Fruit fly (Drosophila melanogaster): ENCODE results near the gene Lip1.

Gene Lip1

DNA sequence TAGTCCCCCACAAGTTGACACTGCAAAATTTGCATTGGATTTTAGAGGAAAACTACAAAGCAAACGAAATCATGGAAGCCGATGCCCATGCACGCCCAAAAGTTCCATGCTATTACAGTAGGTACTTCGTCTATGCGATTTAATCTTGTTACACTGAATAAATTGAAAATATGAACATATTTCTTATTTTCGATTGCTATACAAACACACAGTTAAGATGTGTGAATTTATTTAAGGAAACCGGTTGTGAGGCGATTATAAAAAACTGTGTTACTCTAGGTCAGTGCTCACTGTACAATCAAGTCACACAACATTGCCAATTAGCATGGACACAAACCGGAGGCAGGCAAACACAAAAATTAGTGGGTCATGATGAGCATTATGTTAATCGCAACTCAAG lies 35.7 kb downstream of the Lip1 start (continued):
- TF ChIP-seq pdm3 (GFP tag; optimal IDR thresholded peaks at IDR 0.05) (peak; percentile 86), CG4318 (GFP tag; optimal IDR thresholded peaks at IDR 0.05) (peak; percentile 67), esn (GFP tag; optimal IDR thresholded peaks at IDR 0.05) (peak; percentile 55), CG6163 (GFP tag; IDR thresholded peaks at IDR 0.05) (peak; percentile 93), lz (GFP tag; optimal IDR thresholded peaks at IDR 0.05) (peak; percentile 52), Sox15 (GFP tag; optimal IDR thresholded peaks at IDR 0.05) (peak; percentile 64), achi (GFP tag; optimal IDR thresholded peaks at IDR 0.05) (peak; percentile 80), CG3032 (tag; optimal IDR thresholded peaks at IDR 0.05) (peak; percentile 58), CG11294 (GFP tag; IDR thresholded peaks at IDR 0.05) (peak; percentile 72), CG6792 (GFP tag; optimal IDR thresholded peaks at IDR 0.05) (peak; percentile 74), Sox102F (GFP tag; optimal IDR thresholded peaks at IDR 0.05) (peak; percentile 42), CG10631 (GFP tag; optimal IDR thresholded peaks at IDR 0.05) (peak; percentile 82), CG11902 (GFP tag; optimal IDR thresholded peaks at IDR 0.05) (peak; percentile 42), CG31627 (GFP tag; optimal IDR thresholded peaks at IDR 0.05) (peak; percentile 60), acj6 (GFP tag; optimal IDR thresholded peaks at IDR 0.05) (peak; percentile 80), ss (GFP tag; optimal IDR thresholded peaks at IDR 0.05) (peak; percentile 50 to 57), CG6854 (GFP tag; optimal IDR thresholded peaks at IDR 0.05) (no peak), CG34406 (GFP tag; optimal IDR thresholded peaks at IDR 0.05) (peak; percentile 71), CG16779 (tag; optimal IDR thresholded peaks at IDR 0.05) (peak; percentile 38), Hr38 (GFP tag; optimal IDR thresholded peaks at IDR 0.05) (no peak), CG9139 (GFP tag; optimal IDR thresholded peaks at IDR 0.05) (peak; percentile 15), Met (GFP tag; optimal IDR thresholded peaks at IDR 0.05) (peak; percentile 57), Blimp-1 (GFP tag; optimal IDR thresholded peaks at IDR 0.05) (no peak), net (GFP tag; optimal IDR thresholded peaks at IDR 0.05) (peak; percentile 78), CG1621 (tag; optimal IDR thresholded peaks at IDR 0.05) (peak; percentile 69)

DNA sequence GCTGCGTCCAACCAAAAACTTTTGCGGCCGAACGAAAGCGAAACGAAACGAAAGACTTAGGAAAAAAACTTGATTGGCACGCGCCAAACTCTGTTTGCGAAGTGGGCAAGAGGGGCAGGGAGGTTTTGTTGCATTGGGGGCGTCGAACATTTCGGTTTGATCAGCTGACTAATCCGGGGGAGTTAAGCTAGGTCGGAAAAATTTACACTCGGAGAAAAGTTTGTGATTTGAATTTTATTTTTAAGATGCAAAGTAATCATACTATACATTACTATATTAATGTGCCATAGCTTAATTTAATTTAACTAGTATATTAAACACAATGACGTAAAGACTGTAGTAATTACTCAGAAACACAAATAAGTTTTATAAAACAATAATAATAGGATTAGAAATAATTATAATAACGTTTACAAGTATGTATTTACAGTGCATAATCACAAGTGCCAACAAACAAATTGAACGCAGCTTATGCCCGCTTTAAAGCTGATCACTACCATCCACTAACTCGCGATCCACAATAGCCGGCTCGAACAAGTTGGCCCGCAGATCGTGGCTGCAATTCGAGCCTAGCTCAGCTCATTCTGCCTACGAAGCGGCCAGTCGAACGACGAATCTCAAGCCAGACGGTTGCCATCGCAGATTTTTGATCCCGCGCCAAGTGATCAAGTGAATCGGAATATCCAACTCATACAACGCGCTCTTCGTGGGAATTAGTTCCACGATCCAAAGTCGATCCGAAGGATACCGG lies 39.7 kb downstream of the Lip1 start, which contains the start of gene CG31871:
CG31871 (plus strand) TSS at position 592 of the 751 bp plus-strand sequence.
- TF ChIP-seq Hr38 (GFP tag; optimal IDR thresholded peaks at IDR 0.05), result no peak
- peak; percentile 29 for TF ChIP-seq Blimp-1 (GFP tag; optimal IDR thresholded peaks at IDR 0.05)
- TF ChIP-seq CG34406 (GFP tag; optimal IDR thresholded peaks at IDR 0.05), result peak; percentile 43
- TF ChIP-seq fkh (GFP tag; optimal IDR thresholded peaks at IDR 0.05), result peak; percentile 28
- peak; percentile 91 for TF ChIP-seq CG6276 (GFP tag; optimal IDR thresholded peaks at IDR 0.05)
- peak; percentile 77 for TF ChIP-seq CG10631 (GFP tag; optimal IDR thresholded peaks at IDR 0.05)
- no peak for TF ChIP-seq CG8319 (GFP tag; optimal IDR thresholded peaks at IDR 0.05)
- TF ChIP-seq Eip93F (GFP tag; optimal IDR thresholded peaks at IDR 0.05), result no peak
- peak; percentile 70 for TF ChIP-seq CG11294 (GFP tag; IDR thresholded peaks at IDR 0.05)
- peak; percentile 76 for TF ChIP-seq net (GFP tag; optimal IDR thresholded peaks at IDR 0.05)
- no peak for TF ChIP-seq vri (GFP tag; optimal IDR thresholded peaks at IDR 0.05)
- no peak for TF ChIP-seq CG11902 (GFP tag; optimal IDR thresholded peaks at IDR 0.05)
- TF ChIP-seq dsx (GFP tag; optimal IDR thresholded peaks at IDR 0.05; ENCODE audit: poor library complexity, severe bottlenecking), result peak; percentile 58
- TF ChIP-seq CG32006 (GFP tag; optimal IDR thresholded peaks at IDR 0.05), result peak; percentile 94
- peak; percentile 88 for TF ChIP-seq CG4318 (GFP tag; optimal IDR thresholded peaks at IDR 0.05)
- no peak for TF ChIP-seq CG31627 (GFP tag; optimal IDR thresholded peaks at IDR 0.05)
- TF ChIP-seq Met (GFP tag; optimal IDR thresholded peaks at IDR 0.05), result peak; percentile 8
- TF ChIP-seq Smox (GFP tag; optimal IDR thresholded peaks at IDR 0.05), result no peak
- TF ChIP-seq fd59A (GFP tag; optimal IDR thresholded peaks at IDR 0.05), result peak; percentile 18
- TF ChIP-seq Sox15 (GFP tag; optimal IDR thresholded peaks at IDR 0.05), result no peak
- no peak for TF ChIP-seq Sox102F (GFP tag; optimal IDR thresholded peaks at IDR 0.05)
- no peak for TF ChIP-seq Hr39 (GFP tag; optimal IDR thresholded peaks at IDR 0.05)
- TF ChIP-seq CG15336 (GFP tag; IDR thresholded peaks at IDR 0.05), result peak; percentile 93
- peak; percentile 80 for TF ChIP-seq achi (GFP tag; optimal IDR thresholded peaks at IDR 0.05)
- peak; percentile 50 for TF ChIP-seq CG7368 (GFP tag; optimal IDR thresholded peaks at IDR 0.05)
- TF ChIP-seq pdm3 (GFP tag; optimal IDR thresholded peaks at IDR 0.05), result peak; percentile 61
- TF ChIP-seq OdsH (GFP tag; optimal IDR thresholded peaks at IDR 0.05), result peak; percentile 72
- TF ChIP-seq acj6 (GFP tag; optimal IDR thresholded peaks at IDR 0.05), result peak; percentile 69
- peak; percentile 96 for TF ChIP-seq CG8119 (GFP tag; IDR thresholded peaks at IDR 0.05)
- TF ChIP-seq Lpt (GFP tag; optimal IDR thresholded peaks at IDR 0.05), result peak; percentile 89
- peak; percentile 70 for TF ChIP-seq CG6163 (GFP tag; IDR thresholded peaks at IDR 0.05)
- TF ChIP-seq svp (GFP tag), result peak; percentile 40
- TF ChIP-seq Ets96B (tag; optimal IDR thresholded peaks at IDR 0.05), result peak; percentile 76
- peak; percentile 76 for TF ChIP-seq CG3919 (GFP tag; optimal IDR thresholded peaks at IDR 0.05)
- TF ChIP-seq CG10669 (GFP tag; optimal IDR thresholded peaks at IDR 0.05), result peak; percentile 47
- no peak for TF ChIP-seq Ets21C (GFP tag; optimal IDR thresholded peaks at IDR 0.05)
- TF ChIP-seq CG9139 (GFP tag; optimal IDR thresholded peaks at IDR 0.05), result no peak
- TF ChIP-seq Eip75B (GFP tag; optimal IDR thresholded peaks at IDR 0.05), result peak; percentile 50
